Fruit fly (Drosophila melanogaster): Measurements from ENCODE around the gene CG43342.

The CG43342 gene

dm6 chr3R:22356464-22357410, 24.4 kb upstream of the CG43342 start, which contains the start of gene Sar1 (continued):
- TF ChIP-seq bbx (GFP tag; IDR thresholded peaks at IDR 0.05; ENCODE audit: partially characterized antibody) (peak; percentile 96), tna (GFP tag; IDR thresholded peaks at IDR 0.05; ENCODE audit: partially characterized antibody) (peak; percentile 69), row (GFP tag; IDR thresholded peaks at IDR 0.05) (peak; percentile 44; the same call in 2 of the 3 replicates), her (GFP tag; optimal IDR thresholded peaks at IDR 0.05) (no peak), sisA (GFP tag; IDR thresholded peaks at IDR 0.05) (peak; percentile 53), CG4282 (GFP tag; optimal IDR thresholded peaks at IDR 0.05) (peak; percentile 19), CG10267 (tag; optimal IDR thresholded peaks at IDR 0.05) (peak; percentile 73), MESR4 (GFP tag; optimal IDR thresholded peaks at IDR 0.05) (peak; percentile 86), ken (GFP tag; IDR thresholded peaks at IDR 0.05) (no peak), Neu2 (GFP tag; optimal IDR thresholded peaks at IDR 0.05; ENCODE audit: borderline replicate concordance) (no peak), pzg (GFP tag; optimal IDR thresholded peaks at IDR 0.05) (peak; percentile 100), Ravus (GFP tag; IDR thresholded peaks at IDR 0.05) (no peak), CG3065 (GFP tag; optimal IDR thresholded peaks at IDR 0.05) (peak; percentile 18), CG11560 (tag; IDR thresholded peaks at IDR 0.05) (peak; percentile 89), CG18262 (tag; optimal IDR thresholded peaks at IDR 0.05) (no peak), cg (GFP tag; optimal IDR thresholded peaks at IDR 0.05) (peak; percentile 96), NC2α (GFP tag; optimal IDR thresholded peaks at IDR 0.05) (no peak), CG1647 (GFP tag; optimal IDR thresholded peaks at IDR 0.05) (no peak), zfh2 (GFP tag; optimal IDR thresholded peaks at IDR 0.05) (peak; percentile 42), Opbp (GFP tag; IDR thresholded peaks at IDR 0.05; ENCODE audit: partially characterized antibody) (peak; percentile 97), CG12155 (GFP tag; optimal IDR thresholded peaks at IDR 0.05) (peak; percentile 44), CG12942 (GFP tag; optimal IDR thresholded peaks at IDR 0.05) (peak; percentile 8), CG31388 (GFP tag; optimal IDR thresholded peaks at IDR 0.05) (no peak), tx (GFP tag; optimal IDR thresholded peaks at IDR 0.05) (peak; percentile 45), CG10274 (GFP tag; optimal IDR thresholded peaks at IDR 0.05) (no peak), Ada2b (GFP tag; IDR thresholded peaks at IDR 0.05) (no peak), sens (GFP tag) (peak; percentile 82), jumu (GFP tag; optimal IDR thresholded peaks at IDR 0.05) (peak; percentile 70), CG2712 (tag; optimal IDR thresholded peaks at IDR 0.05) (peak; percentile 68), Oaz (GFP tag; IDR thresholded peaks at IDR 0.05) (no peak), sd (tag; optimal IDR thresholded peaks at IDR 0.05) (peak; percentile 4), ato (GFP tag; IDR thresholded peaks at IDR 0.05; ENCODE audit: partially characterized antibody) (peak; percentile 88), ERR (GFP tag; optimal IDR thresholded peaks at IDR 0.05) (peak; percentile 46), ci (GFP tag; IDR thresholded peaks at IDR 0.05) (peak; percentile 40; the same call in 1 of the 3 replicates), dmrt11E (tag; optimal IDR thresholded peaks at IDR 0.05) (peak; percentile 5), CG30403 (GFP tag; optimal IDR thresholded peaks at IDR 0.05) (peak; percentile 6), Blimp-1 (GFP tag; optimal IDR thresholded peaks at IDR 0.05) (peak; percentile 11), al (GFP tag; IDR thresholded peaks at IDR 0.05) (0 out of 2 replicates have a peak, but pooled peaks have one; percentile 22), Adf1 (GFP tag; IDR thresholded peaks at IDR 0.05) (no peak; the same call in 1 of the 2 replicates), B-H2 (GFP tag; optimal IDR thresholded peaks at IDR 0.05) (peak; percentile 58), CG1603 (tag; optimal IDR thresholded peaks at IDR 0.05) (peak; percentile 92), CG10959 (GFP tag; IDR thresholded peaks at IDR 0.05) (no peak), pan (optimal IDR thresholded peaks at IDR 0.05) (no peak), pan (GFP tag; optimal IDR thresholded peaks at IDR 0.05 in 1 of 2, IDR thresholded peaks at IDR 0.05 in 1 of 2) (peak in 1 of 2 experiments; percentile 7), HLHmδ (GFP tag; optimal IDR thresholded peaks at IDR 0.05) (no peak), CHES-1-like (GFP tag; optimal IDR thresholded peaks at IDR 0.05) (peak; percentile 62), wdn (GFP tag; IDR thresholded peaks at IDR 0.05) (no peak), E2f2 (GFP tag; IDR thresholded peaks at IDR 0.05) (peak; percentile 100), Dek (tag; optimal IDR thresholded peaks at IDR 0.05) (peak; percentile 41)
